Worm (Caenorhabditis elegans): ENCODE data around the gene F41E6.1.

- TF ChIP-seq fos-1 (tag; optimal IDR thresholded peaks at IDR 0.05) = no peak
- no peak for TF ChIP-seq mml-1 (tag; optimal IDR thresholded peaks at IDR 0.05)
- TF ChIP-seq ztf-11 (tag; optimal IDR thresholded peaks at IDR 0.05) = no peak
- TF ChIP-seq pha-4 (tag; optimal IDR thresholded peaks at IDR 0.05) = no peak
- peak; percentile 6 for TF ChIP-seq nhr-25 (tag; optimal IDR thresholded peaks at IDR 0.05)
- TF ChIP-seq zag-1 (tag; optimal IDR thresholded peaks at IDR 0.05) = no peak
- TF ChIP-seq nhr-11 (tag; optimal IDR thresholded peaks at IDR 0.05) = no peak
- no peak for TF ChIP-seq elt-1 (tag; optimal IDR thresholded peaks at IDR 0.05)
- TF ChIP-seq pqm-1 (tag; optimal IDR thresholded peaks at IDR 0.05) = no peak
- no peak for TF ChIP-seq R02D3.7 (tag; optimal IDR thresholded peaks at IDR 0.05)
- no peak for TF ChIP-seq egl-27 (tag; optimal IDR thresholded peaks at IDR 0.05)
- TF ChIP-seq lin-39 (tag; optimal IDR thresholded peaks at IDR 0.05) = no peak
- no peak for TF ChIP-seq nhr-12 (tag; optimal IDR thresholded peaks at IDR 0.05)
These were observed 35.5 kb downstream of the F41E6.1 start for ce11 chrV:8657911-8658310.

All from whole organism, L3 larva.